Fruit fly (Drosophila melanogaster): ENCODE results near the gene GNBP2.

The GNBP2 gene

dm6 chr3L:18683846-18684245 lies 8.6 kb upstream of the GNBP2 start, which contains the start of gene Chmp1:
Chmp1 (minus strand) TSS chr3L:18684061.
- TF ChIP-seq CG32121 (GFP tag; IDR thresholded peaks at IDR 0.05) (no peak), Ets98B (GFP tag; IDR thresholded peaks at IDR 0.05) (no peak), rn (GFP tag; IDR thresholded peaks at IDR 0.05) (no peak), CG34367 (tag; optimal IDR thresholded peaks at IDR 0.05) (no peak), CG17806 (tag; optimal IDR thresholded peaks at IDR 0.05) (no peak), EcR (GFP tag; optimal IDR thresholded peaks at IDR 0.05) (no peak), Pif1B (GFP tag; optimal IDR thresholded peaks at IDR 0.05) (no peak), CG12605 (GFP tag; IDR thresholded peaks at IDR 0.05) (no peak), CG15710 (tag; optimal IDR thresholded peaks at IDR 0.05) (no peak), fd96Ca (GFP tag; IDR thresholded peaks at IDR 0.05) (no peak), CG13204 (GFP tag; optimal IDR thresholded peaks at IDR 0.05) (no peak), D1 (tag; optimal IDR thresholded peaks at IDR 0.05) (no peak), Pif1A (GFP tag; optimal IDR thresholded peaks at IDR 0.05) (no peak), CG8301 (tag; optimal IDR thresholded peaks at IDR 0.05) (no peak), CG4496 (GFP tag; IDR thresholded peaks at IDR 0.05) (no peak), Snoo (tag; optimal IDR thresholded peaks at IDR 0.05) (no peak), CG8159 (tag; optimal IDR thresholded peaks at IDR 0.05) (no peak)

- TF ChIP-seq Ets98B (GFP tag; IDR thresholded peaks at IDR 0.05) = 0 out of 2 replicates have a peak, but pooled peaks have one; percentile 26
- no peak for TF ChIP-seq CG13204 (GFP tag; optimal IDR thresholded peaks at IDR 0.05)
- peak; percentile 57 for TF ChIP-seq CG9948 (tag; optimal IDR thresholded peaks at IDR 0.05)
- peak; percentile 48 for TF ChIP-seq CG34367 (tag; optimal IDR thresholded peaks at IDR 0.05)
- peak; percentile 53 for TF ChIP-seq CG17806 (tag; optimal IDR thresholded peaks at IDR 0.05)
- TF ChIP-seq CG8301 (tag; optimal IDR thresholded peaks at IDR 0.05) = no peak
- peak; percentile 70 for TF ChIP-seq CG15710 (tag; optimal IDR thresholded peaks at IDR 0.05)
- peak; percentile 31 for TF ChIP-seq Snoo (tag; optimal IDR thresholded peaks at IDR 0.05)
These were observed 6.5 kb upstream of the GNBP2 start, which contains the start of the genes Sgf11 and CG32202 for dm6 chr3L:18681550-18682217. Sgf11 (minus strand) TSS chr3L:18681836. CG32202 (plus strand) TSS chr3L:18682184.

- TF ChIP-seq Snoo (tag; optimal IDR thresholded peaks at IDR 0.05) (no peak), CG17806 (tag; optimal IDR thresholded peaks at IDR 0.05) (no peak), Ets98B (GFP tag; IDR thresholded peaks at IDR 0.05) (peak; percentile 48), CG10348 (GFP tag; IDR thresholded peaks at IDR 0.05) (no peak), CG12605 (GFP tag; IDR thresholded peaks at IDR 0.05) (0 out of 2 replicates have a peak, but pooled peaks have one; percentile 17), CG8159 (tag; optimal IDR thresholded peaks at IDR 0.05) (no peak), rn (GFP tag; IDR thresholded peaks at IDR 0.05) (0 out of 2 replicates have a peak, but pooled peaks have one; percentile 18), CG34367 (tag; optimal IDR thresholded peaks at IDR 0.05) (no peak), CG15710 (tag; optimal IDR thresholded peaks at IDR 0.05) (peak; percentile 7), CG4496 (GFP tag; IDR thresholded peaks at IDR 0.05) (peak; percentile 53; the same call in 1 of the 3 replicates)
These were observed 2.1 kb downstream of the GNBP2 start, which contains the start of gene Capr for dm6 chr3L:18672986-18673633. Capr (minus strand) TSS chr3L:18673324.

dm6 chr3L:18672203-18672602 lies 3.0 kb downstream of the GNBP2 start:
- TF ChIP-seq CG17806 (tag; optimal IDR thresholded peaks at IDR 0.05) (peak; percentile 10), CG4496 (GFP tag; IDR thresholded peaks at IDR 0.05) (peak; percentile 49; the same call in 1 of the 3 replicates), CG13204 (GFP tag; optimal IDR thresholded peaks at IDR 0.05) (no peak), CG14655 (GFP tag; optimal IDR thresholded peaks at IDR 0.05) (no peak), CG10348 (GFP tag; IDR thresholded peaks at IDR 0.05) (no peak), Ets98B (GFP tag; IDR thresholded peaks at IDR 0.05) (no peak; the same call in none of the 2 replicates), gl (tag; optimal IDR thresholded peaks at IDR 0.05) (no peak), CG32121 (GFP tag; IDR thresholded peaks at IDR 0.05) (no peak), CG8301 (tag; optimal IDR thresholded peaks at IDR 0.05) (no peak), rn (GFP tag; IDR thresholded peaks at IDR 0.05) (no peak), Pif1B (GFP tag; optimal IDR thresholded peaks at IDR 0.05) (peak; percentile 17), CG12605 (GFP tag; IDR thresholded peaks at IDR 0.05) (no peak), fd96Ca (GFP tag; IDR thresholded peaks at IDR 0.05) (peak; percentile 26; the same call in 1 of the 3 replicates), CG9948 (tag; optimal IDR thresholded peaks at IDR 0.05) (peak; percentile 3), Pif1A (GFP tag; optimal IDR thresholded peaks at IDR 0.05) (no peak), CG34367 (tag; optimal IDR thresholded peaks at IDR 0.05) (no peak), CG15710 (tag; optimal IDR thresholded peaks at IDR 0.05) (peak; percentile 2), Snoo (tag; optimal IDR thresholded peaks at IDR 0.05) (peak; percentile 55), EcR (GFP tag; optimal IDR thresholded peaks at IDR 0.05) (no peak), D1 (tag; optimal IDR thresholded peaks at IDR 0.05) (no peak), CG8159 (tag; optimal IDR thresholded peaks at IDR 0.05) (no peak)

dm6 chr3L:18669874-18670273 lies 5.3 kb downstream of the GNBP2 start:
- TF ChIP-seq CG13204 (GFP tag; optimal IDR thresholded peaks at IDR 0.05) (no peak), Snoo (tag; optimal IDR thresholded peaks at IDR 0.05) (no peak), Ets98B (GFP tag; IDR thresholded peaks at IDR 0.05) (no peak), CG12605 (GFP tag; IDR thresholded peaks at IDR 0.05) (no peak), CG15710 (tag; optimal IDR thresholded peaks at IDR 0.05) (no peak), CG4496 (GFP tag; IDR thresholded peaks at IDR 0.05) (no peak), CG17806 (tag; optimal IDR thresholded peaks at IDR 0.05) (no peak), Pif1B (GFP tag; optimal IDR thresholded peaks at IDR 0.05) (no peak)
